Worm (Caenorhabditis elegans) whole organism, L3 larva: ENCODE data around the gene C29A12.1.

Experiments
- R02D3.7 ChIP-seq: fragments of 150-350 bp; optimal IDR thresholded peaks from 2 replicates; lab custom pipeline; 2014; ENCODE audit warnings: missing biosample characterization, missing genetic modification characterization
- ama-1 ChIP-seq: fragments of 150-350 bp; optimal IDR thresholded peaks from 2 replicates; lab custom pipeline; 2018
- ceh-28 ChIP-seq: fragments of 150-350 bp; optimal IDR thresholded peaks from 2 replicates; lab custom pipeline; 2014; ENCODE audit warnings: missing biosample characterization, missing genetic modification reagents, missing genetic modification characterization
- ceh-82 ChIP-seq: fragments of 150-350 bp; optimal IDR thresholded peaks from 2 replicates; lab custom pipeline; 2014; ENCODE audit warnings: missing biosample characterization, missing genetic modification characterization
- ceh-9 ChIP-seq: sonication (generic microtip); optimal IDR thresholded peaks from 2 replicates; lab custom pipeline; 2018; ENCODE audit warnings: missing biosample characterization, missing genetic modification characterization
- daf-12 ChIP-seq: fragments of 150-350 bp; optimal IDR thresholded peaks from 2 replicates; lab custom pipeline; 2014; ENCODE audit warnings: missing biosample characterization, missing genetic modification reagents, missing genetic modification characterization
- egl-27 ChIP-seq: sonication (generic microtip); optimal IDR thresholded peaks from 4 replicates; lab custom pipeline; 2017; ENCODE audit warnings: missing biosample characterization, missing genetic modification reagents, missing genetic modification characterization
- egl-5 ChIP-seq: fragments of 150-350 bp; optimal IDR thresholded peaks from 2 replicates; lab custom pipeline; 2017; ENCODE audit warnings: missing biosample characterization, missing genetic modification reagents, missing genetic modification characterization, inconsistent platforms
- elt-1 ChIP-seq: fragments of 150-350 bp; optimal IDR thresholded peaks from 2 replicates; lab custom pipeline; 2014; ENCODE audit warnings: missing biosample characterization, missing genetic modification characterization
- elt-2 ChIP-seq: sonication (generic microtip); optimal IDR thresholded peaks from 2 replicates; lab custom pipeline; 2016; ENCODE audit warnings: missing genetic modification reagents, mild to moderate bottlenecking, missing genetic modification characterization, missing compliant biosample characterization
- elt-3 ChIP-seq, 3 experiments: fragments of 150-350 bp in 1 of 3; sonication (generic microtip) in 2 of 3; optimal IDR thresholded peaks; 2 replicates in 2 of 3; 4 replicates in 1 of 3; lab custom pipeline; 2014 to 2017; ENCODE audit warnings: missing biosample characterization in 3 of 3, missing genetic modification characterization in 3 of 3
- fkh-10 ChIP-seq: sonication (generic microtip); optimal IDR thresholded peaks from 2 replicates; lab custom pipeline; 2017; ENCODE audit warnings: missing biosample characterization, missing genetic modification reagents, missing genetic modification characterization
- fos-1 ChIP-seq: fragments of 150-350 bp; optimal IDR thresholded peaks from 2 replicates; lab custom pipeline; 2014; ENCODE audit warnings: missing biosample characterization, missing genetic modification characterization
- hmg-11 ChIP-seq: sonication (generic microtip); optimal IDR thresholded peaks from 2 replicates; lab custom pipeline; 2016; ENCODE audit warnings: missing genetic modification characterization, missing compliant biosample characterization
- jun-1 ChIP-seq: fragments of 150-350 bp; optimal IDR thresholded peaks from 2 replicates; lab custom pipeline; 2014; ENCODE audit warnings: missing biosample characterization, missing genetic modification reagents, missing genetic modification characterization
- lin-15B ChIP-seq: fragments of 150-350 bp; optimal IDR thresholded peaks from 2 replicates; lab custom pipeline; 2014; ENCODE audit warnings: missing biosample characterization, missing genetic modification characterization
- lin-39 ChIP-seq: fragments of 150-350 bp; optimal IDR thresholded peaks from 2 replicates; lab custom pipeline; 2018; ENCODE audit warnings: missing biosample characterization, missing genetic modification reagents, missing genetic modification characterization
- lsy-12 ChIP-seq: sonication (generic microtip); optimal IDR thresholded peaks from 2 replicates; lab custom pipeline; 2016; ENCODE audit warnings: mild to moderate bottlenecking, missing genetic modification characterization, missing compliant biosample characterization
- mdl-1 ChIP-seq: fragments of 150-350 bp; optimal IDR thresholded peaks from 2 replicates; lab custom pipeline; 2014; ENCODE audit warnings: missing biosample characterization, missing genetic modification characterization
- nfya-1 ChIP-seq: sonication (generic microtip); optimal IDR thresholded peaks from 2 replicates; lab custom pipeline; 2017; ENCODE audit warnings: missing genetic modification characterization, mild to moderate bottlenecking, missing compliant biosample characterization, antibody characterized with exemption, moderate library complexity; ENCODE audit not compliant: insufficient read depth
- nhr-11 ChIP-seq: fragments of 150-350 bp; optimal IDR thresholded peaks from 2 replicates; lab custom pipeline; 2014; ENCODE audit warnings: missing biosample characterization, missing genetic modification characterization
- nhr-23 ChIP-seq: fragments of 150-350 bp; optimal IDR thresholded peaks from 2 replicates; lab custom pipeline; 2014; ENCODE audit warnings: missing biosample characterization, missing genetic modification reagents, missing genetic modification characterization
- nhr-237 ChIP-seq: fragments of 150-350 bp; optimal IDR thresholded peaks from 2 replicates; lab custom pipeline; 2014; ENCODE audit warnings: missing biosample characterization, missing genetic modification characterization
- nhr-25 ChIP-seq: sonication (generic microtip); optimal IDR thresholded peaks from 2 replicates; lab custom pipeline; 2017; ENCODE audit warnings: missing biosample characterization, missing genetic modification characterization
- nhr-43 ChIP-seq: sonication (generic microtip); optimal IDR thresholded peaks from 2 replicates; lab custom pipeline; 2016; ENCODE audit warnings: mild to moderate bottlenecking, missing genetic modification characterization, missing compliant biosample characterization; ENCODE audit not compliant: poor library complexity, severe bottlenecking
- nhr-67 ChIP-seq: fragments of 150-350 bp; optimal IDR thresholded peaks from 2 replicates; lab custom pipeline; 2014; ENCODE audit warnings: missing biosample characterization, missing genetic modification characterization
- pha-4 ChIP-seq: fragments of 150-350 bp; optimal IDR thresholded peaks from 2 replicates; lab custom pipeline; 2014; ENCODE audit warnings: missing biosample characterization, missing genetic modification reagents, missing genetic modification characterization
- pqm-1 ChIP-seq: fragments of 150-350 bp; optimal IDR thresholded peaks from 2 replicates; lab custom pipeline; 2017; ENCODE audit warnings: missing biosample characterization, missing genetic modification characterization, inconsistent platforms
- skn-1 ChIP-seq: fragments of 150-350 bp; optimal IDR thresholded peaks from 2 replicates; lab custom pipeline; 2014; ENCODE audit warnings: missing biosample characterization, missing genetic modification characterization
- snpc-4 ChIP-seq: fragments of 150-350 bp; optimal IDR thresholded peaks from 2 replicates; lab custom pipeline; 2014; ENCODE audit warnings: missing biosample characterization, missing genetic modification characterization
- tbx-2 ChIP-seq: sonication (generic microtip); optimal IDR thresholded peaks from 2 replicates; lab custom pipeline; 2016; ENCODE audit warnings: mild to moderate bottlenecking, missing genetic modification characterization, missing compliant biosample characterization
- unc-62 ChIP-seq: fragments of 150-350 bp; sonication (generic microtip); optimal IDR thresholded peaks from 4 replicates; lab custom pipeline; 2014; ENCODE audit warnings: missing biosample characterization, missing genetic modification reagents, missing genetic modification characterization
- zag-1 ChIP-seq: fragments of 150-350 bp; optimal IDR thresholded peaks from 2 replicates; lab custom pipeline; 2014; ENCODE audit warnings: missing biosample characterization, missing genetic modification characterization
- ztf-11 ChIP-seq: fragments of 150-350 bp; optimal IDR thresholded peaks from 2 replicates; lab custom pipeline; 2014; ENCODE audit warnings: missing biosample characterization, missing genetic modification characterization
- ztf-4 ChIP-seq: fragments of 150-350 bp; optimal IDR thresholded peaks from 2 replicates; lab custom pipeline; 2014; ENCODE audit warnings: missing biosample characterization, missing genetic modification characterization

The C29A12.1 gene

ce11 chrV:10859775-10860174, 46.5 kb upstream of the C29A12.1 start:
- no peak for TF ChIP-seq egl-5
- TF ChIP-seq nhr-23 (tag; lab: Kevin White, UChicago), result peak; percentile 32
- TF ChIP-seq elt-2 (tag; lab: Kevin White, UChicago), result peak; percentile 72
- TF ChIP-seq mdl-1, result peak; percentile 33
- TF ChIP-seq nhr-237 (tag; lab: Kevin White, UChicago), result no peak
- no peak for TF ChIP-seq ztf-11
- TF ChIP-seq elt-3 (tag; optimal IDR thresholded peaks at IDR 0.05; lab: Kevin White, UChicago), result peak in 2 of 3 experiments; percentile 44 to 46
- TF ChIP-seq nhr-43 (tag; lab: Kevin White, UChicago), result peak; percentile 35
- TF ChIP-seq ceh-82 (tag; lab: Kevin White, UChicago), result no peak
- peak; percentile 88 for TF ChIP-seq pqm-1 (tag; lab: Kevin White, UChicago)
- TF ChIP-seq ceh-28 (tag; lab: Kevin White, UChicago), result no peak
- TF ChIP-seq elt-1 (tag; lab: Kevin White, UChicago), result no peak
- TF ChIP-seq nhr-25 (tag; lab: Kevin White, UChicago), result peak; percentile 33
- TF ChIP-seq lsy-12 (tag; lab: Kevin White, UChicago), result no peak

DNA sequence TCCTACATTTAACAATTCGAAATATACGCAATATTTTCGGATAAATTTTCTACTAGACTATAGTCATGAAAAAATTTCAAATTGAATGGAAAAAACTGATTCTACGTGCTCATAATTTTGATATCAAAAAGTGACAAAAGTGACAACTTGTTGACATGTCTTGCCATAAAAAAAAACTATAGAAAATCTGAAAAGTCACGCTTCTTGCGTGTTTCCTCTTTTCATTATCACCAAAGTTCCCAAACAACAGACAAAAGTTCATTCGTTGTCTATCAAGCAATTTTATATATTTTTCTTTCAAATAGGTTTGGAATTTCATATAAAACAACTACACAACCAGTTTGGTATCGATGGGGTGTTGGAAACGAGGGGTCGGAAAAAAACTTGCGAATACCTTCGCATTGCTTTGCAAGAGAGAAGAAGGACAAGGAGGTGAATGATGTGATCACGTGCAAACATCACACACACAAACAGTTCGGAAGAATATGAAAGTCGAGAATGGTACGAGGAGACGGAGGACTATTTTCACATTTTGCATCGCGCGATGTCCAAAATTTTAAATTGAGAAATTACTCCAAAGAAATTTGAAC, 45.9 kb upstream of the C29A12.1 start:
- TF ChIP-seq nhr-25 (tag; lab: Kevin White, UChicago), result peak; percentile 40
- TF ChIP-seq ceh-28 (tag; lab: Kevin White, UChicago), result no peak
- TF ChIP-seq nhr-43 (tag; lab: Kevin White, UChicago), result peak; percentile 32
- TF ChIP-seq nhr-23 (tag; lab: Kevin White, UChicago), result peak; percentile 26
- TF ChIP-seq elt-2 (tag; lab: Kevin White, UChicago), result peak; percentile 53
- TF ChIP-seq unc-62, result no peak
- TF ChIP-seq pha-4, result peak; percentile 22

ce11 chrV:10858340-10858739, 45.1 kb upstream of the C29A12.1 start:
- peak; percentile 88 for TF ChIP-seq egl-5
- peak; percentile 2 for TF ChIP-seq snpc-4 (tag; lab: Kevin White, UChicago)
- peak; percentile 59 for TF ChIP-seq pha-4
- no peak for TF ChIP-seq lin-15B (tag; lab: Kevin White, UChicago)
- TF ChIP-seq elt-2 (tag; lab: Kevin White, UChicago), result peak; percentile 36
- TF ChIP-seq ceh-82 (tag; lab: Kevin White, UChicago), result no peak
- peak; percentile 35 for TF ChIP-seq ztf-4 (tag; lab: Kevin White, UChicago)
- TF ChIP-seq nhr-43 (tag; lab: Kevin White, UChicago), result peak; percentile 65
- peak; percentile 59 for TF ChIP-seq fkh-10 (GFP tag; lab: Kevin White, UChicago)
- peak; percentile 66 for TF ChIP-seq zag-1 (tag; lab: Kevin White, UChicago)
- peak; percentile 85 for TF ChIP-seq nfya-1
- peak; percentile 69 for TF ChIP-seq hmg-11
- TF ChIP-seq ama-1 (lab: Kevin White, UChicago), result peak; percentile 52
- no peak for TF ChIP-seq fos-1
- TF ChIP-seq daf-12 (tag; lab: Kevin White, UChicago), result no peak
- peak; percentile 19 for TF ChIP-seq skn-1
- peak; percentile 52 for TF ChIP-seq ceh-28 (tag; lab: Kevin White, UChicago)
- no peak for TF ChIP-seq nhr-67
- no peak for TF ChIP-seq ceh-9 (tag; lab: Kevin White, UChicago)
- no peak for TF ChIP-seq R02D3.7
- TF ChIP-seq lin-39 (tag; lab: Kevin White, UChicago), result peak; percentile 87
- peak; percentile 31 for TF ChIP-seq jun-1 (tag; lab: Kevin White, UChicago)
- TF ChIP-seq mdl-1, result peak; percentile 71
- peak; percentile 77 for TF ChIP-seq tbx-2 (tag; lab: Kevin White, UChicago)
- TF ChIP-seq unc-62, result no peak
- peak; percentile 62 for TF ChIP-seq egl-27 (tag; lab: Kevin White, UChicago)
- TF ChIP-seq nhr-11 (tag; lab: Kevin White, UChicago), result peak; percentile 63
- TF ChIP-seq lsy-12 (tag; lab: Kevin White, UChicago), result peak; percentile 59
- TF ChIP-seq nhr-23 (tag; lab: Kevin White, UChicago), result peak; percentile 56
- TF ChIP-seq, all 47 proteins: peak for 21
